Worm (Caenorhabditis elegans) whole organism, mixed stage, embryonic: ENCODE data around the gene jmjd-2.

Source experiments
- M03D4.4 ChIP-seq: sonication (generic microtip); optimal IDR thresholded peaks from 2 replicates; lab custom pipeline; 2017; ENCODE audit warnings: mild to moderate bottlenecking, missing genetic modification characterization, missing compliant biosample characterization
- bed-3 ChIP-seq: fragments of 200-800 bp; sonication (Bioruptor generic); optimal IDR thresholded peaks from 3 replicates; lab custom pipeline; 2018; ENCODE audit warnings: mild to moderate bottlenecking, missing genetic modification characterization, moderate library complexity, missing compliant biosample characterization
- blmp-1 ChIP-seq: fragments of 150-350 bp; optimal IDR thresholded peaks from 2 replicates; lab custom pipeline; 2014; ENCODE audit warnings: missing biosample characterization, missing genetic modification characterization
- ceh-39 ChIP-seq: fragments of 150-350 bp; optimal IDR thresholded peaks from 2 replicates; lab custom pipeline; 2014; ENCODE audit warnings: missing biosample characterization, missing genetic modification characterization
- ceh-43 ChIP-seq: fragments of 200-800 bp; sonication (Bioruptor generic); optimal IDR thresholded peaks from 2 replicates; lab custom pipeline; 2018; ENCODE audit warnings: mild to moderate bottlenecking, missing genetic modification characterization, moderate library complexity, missing compliant biosample characterization
- ceh-83 ChIP-seq: fragments of 200-800 bp; sonication (Bioruptor generic); optimal IDR thresholded peaks from 2 replicates; lab custom pipeline; 2018; ENCODE audit warnings: mild to moderate bottlenecking, missing genetic modification characterization, missing compliant biosample characterization
- ces-1 ChIP-seq: fragments of 150-350 bp; optimal IDR thresholded peaks from 2 replicates; lab custom pipeline; 2014; ENCODE audit warnings: missing biosample characterization, missing genetic modification reagents, missing genetic modification characterization
- cnd-1 ChIP-seq: fragments of 200-800 bp; sonication (Bioruptor generic); optimal IDR thresholded peaks from 2 replicates; lab custom pipeline; 2018; ENCODE audit warnings: mild to moderate bottlenecking, missing genetic modification characterization, missing compliant biosample characterization
- drap-1 ChIP-seq: fragments of 200-800 bp; sonication (Bioruptor generic); optimal IDR thresholded peaks from 3 replicates; lab custom pipeline; 2018; ENCODE audit warnings: mild to moderate bottlenecking, missing genetic modification characterization, missing compliant biosample characterization
- elt-1 ChIP-seq: sonication (generic microtip); optimal IDR thresholded peaks from 2 replicates; lab custom pipeline; 2017; ENCODE audit warnings: missing genetic modification characterization, mild to moderate bottlenecking, missing compliant biosample characterization, antibody characterized with exemption, moderate library complexity, borderline replicate concordance; ENCODE audit not compliant: insufficient read depth
- elt-3 ChIP-seq: fragments of 150-350 bp; optimal IDR thresholded peaks from 2 replicates; lab custom pipeline; 2014; ENCODE audit warnings: missing biosample characterization, missing genetic modification characterization
- flh-1 ChIP-seq: fragments of 200-800 bp; sonication (Bioruptor generic); optimal IDR thresholded peaks from 2 replicates; lab custom pipeline; 2018; ENCODE audit warnings: mild to moderate bottlenecking, missing genetic modification characterization, moderate library complexity, missing compliant biosample characterization
- ham-2 ChIP-seq: fragments of 200-800 bp; sonication (Bioruptor generic); optimal IDR thresholded peaks from 2 replicates; lab custom pipeline; 2018; ENCODE audit warnings: mild to moderate bottlenecking, missing genetic modification characterization, missing compliant biosample characterization
- hlh-1 ChIP-seq: fragments of 150-350 bp; optimal IDR thresholded peaks from 2 replicates; lab custom pipeline; 2014; ENCODE audit warnings: missing biosample characterization, missing genetic modification reagents, missing genetic modification characterization
- lin-13 ChIP-seq: fragments of 150-350 bp; optimal IDR thresholded peaks from 2 replicates; lab custom pipeline; 2014; ENCODE audit warnings: missing biosample characterization, missing genetic modification characterization
- lin-32 ChIP-seq: fragments of 200-800 bp; sonication (Bioruptor generic); optimal IDR thresholded peaks from 2 replicates; lab custom pipeline; 2018; ENCODE audit warnings: mild to moderate bottlenecking, missing genetic modification characterization, missing compliant biosample characterization
- lsy-2 ChIP-seq: fragments of 150-350 bp; optimal IDR thresholded peaks from 2 replicates; lab custom pipeline; 2014; ENCODE audit warnings: missing biosample characterization, missing genetic modification characterization
- mab-5 ChIP-seq: fragments of 150-350 bp; optimal IDR thresholded peaks from 2 replicates; lab custom pipeline; 2014; ENCODE audit warnings: missing biosample characterization, missing genetic modification characterization
- mep-1 ChIP-seq: fragments of 150-350 bp; optimal IDR thresholded peaks from 2 replicates; lab custom pipeline; 2017; ENCODE audit warnings: missing biosample characterization, missing genetic modification reagents, missing genetic modification characterization, inconsistent platforms
- mls-2 ChIP-seq: sonication (generic microtip); optimal IDR thresholded peaks from 2 replicates; lab custom pipeline; 2016; ENCODE audit warnings: mild to moderate bottlenecking, missing genetic modification characterization, moderate library complexity, missing compliant biosample characterization
- nhr-12 ChIP-seq: fragments of 150-350 bp; optimal IDR thresholded peaks from 2 replicates; lab custom pipeline; 2014; ENCODE audit warnings: missing biosample characterization, missing genetic modification characterization
- nhr-2 ChIP-seq: fragments of 150-350 bp; optimal IDR thresholded peaks from 2 replicates; lab custom pipeline; 2014; ENCODE audit warnings: missing biosample characterization, missing genetic modification characterization
- nhr-237 ChIP-seq: fragments of 150-350 bp; optimal IDR thresholded peaks from 2 replicates; lab custom pipeline; 2014; ENCODE audit warnings: missing biosample characterization, missing genetic modification characterization
- nhr-28 ChIP-seq: fragments of 150-350 bp; optimal IDR thresholded peaks from 2 replicates; lab custom pipeline; 2014; ENCODE audit warnings: missing biosample characterization, missing genetic modification characterization
- nhr-76 ChIP-seq: sonication (generic microtip); optimal IDR thresholded peaks from 2 replicates; lab custom pipeline; 2017; ENCODE audit warnings: missing biosample characterization, missing genetic modification characterization
- pha-4 ChIP-seq: fragments of 150-350 bp; optimal IDR thresholded peaks from 2 replicates; lab custom pipeline; 2018; ENCODE audit warnings: missing biosample characterization, missing genetic modification reagents, missing genetic modification characterization
- sem-2 ChIP-seq: fragments of 200-800 bp; sonication (Bioruptor generic); optimal IDR thresholded peaks from 2 replicates; lab custom pipeline; 2018; ENCODE audit warnings: mild to moderate bottlenecking, missing genetic modification characterization, missing compliant biosample characterization
- snpc-4 ChIP-seq: fragments of 150-350 bp; optimal IDR thresholded peaks from 2 replicates; lab custom pipeline; 2014; ENCODE audit warnings: missing biosample characterization, missing genetic modification characterization
- sptf-1 ChIP-seq: sonication (generic microtip); optimal IDR thresholded peaks from 2 replicates; lab custom pipeline; 2017; ENCODE audit warnings: mild to moderate bottlenecking, missing genetic modification characterization, moderate library complexity, missing compliant biosample characterization
- tbx-8 ChIP-seq: fragments of 200-800 bp; sonication (Bioruptor generic); optimal IDR thresholded peaks from 2 replicates; lab custom pipeline; 2018; ENCODE audit warnings: mild to moderate bottlenecking, missing genetic modification characterization, moderate library complexity, missing compliant biosample characterization
- unc-120 ChIP-seq: sonication (generic microtip); optimal IDR thresholded peaks from 2 replicates; lab custom pipeline; 2017; ENCODE audit warnings: missing genetic modification characterization, missing compliant biosample characterization; ENCODE audit not compliant: poor library complexity, severe bottlenecking
- unc-39 ChIP-seq: fragments of 150-350 bp; optimal IDR thresholded peaks from 2 replicates; lab custom pipeline; 2014; ENCODE audit warnings: missing biosample characterization, missing genetic modification characterization
- unc-62 ChIP-seq: fragments of 150-350 bp; optimal IDR thresholded peaks from 2 replicates; lab custom pipeline; 2014; ENCODE audit warnings: missing biosample characterization, missing genetic modification reagents, missing genetic modification characterization
- zip-8 ChIP-seq: fragments of 150-350 bp; optimal IDR thresholded peaks from 2 replicates; lab custom pipeline; 2014; ENCODE audit warnings: missing biosample characterization, missing genetic modification characterization
- ztf-11 ChIP-seq: fragments of 150-350 bp; optimal IDR thresholded peaks from 2 replicates; lab custom pipeline; 2014; ENCODE audit warnings: missing biosample characterization, missing genetic modification characterization

The jmjd-2 gene

ce11 chrII:14251400-14251940, 8.1 kb upstream of the jmjd-2 start (continued):
- peak; percentile 75 for TF ChIP-seq unc-120 (tag; lab: Kevin White, UChicago)
- peak; percentile 31 for TF ChIP-seq nhr-2
- peak; percentile 81 for TF ChIP-seq ceh-83
- TF ChIP-seq nhr-237 (tag; lab: Kevin White, UChicago), result peak; percentile 53
- peak; percentile 60 for TF ChIP-seq ceh-39 (tag; lab: Kevin White, UChicago)
- TF ChIP-seq lin-32 (GFP tag; lab: Kevin White, UChicago), result peak; percentile 85

- TF ChIP-seq mab-5 (no peak), flh-1 (GFP tag; lab: Kevin White, UChicago) (peak; percentile 53), ceh-43 (GFP tag; lab: Kevin White, UChicago) (no peak), M03D4.4 (tag; lab: Kevin White, UChicago) (peak; percentile 81), lin-13 (tag; lab: Kevin White, UChicago) (peak; percentile 84), mls-2 (tag; lab: Kevin White, UChicago) (peak; percentile 90), sptf-1 (tag; lab: Kevin White, UChicago) (peak; percentile 78), unc-39 (tag; lab: Kevin White, UChicago) (no peak), sem-2 (GFP tag; lab: Kevin White, UChicago) (peak; percentile 54), zip-8 (tag; lab: Kevin White, UChicago) (no peak), ces-1 (GFP tag; lab: Kevin White, UChicago) (peak; percentile 22), nhr-2 (no peak), ceh-83 (no peak), nhr-12 (no peak), ztf-11 (tag; lab: Kevin White, UChicago) (peak; percentile 41), hlh-1 (tag; lab: Kevin White, UChicago) (peak; percentile 62), bed-3 (peak; percentile 9), ceh-39 (tag; lab: Kevin White, UChicago) (no peak), nhr-237 (tag; lab: Kevin White, UChicago) (peak; percentile 65), lin-32 (GFP tag; lab: Kevin White, UChicago) (peak; percentile 50), mep-1 (peak; percentile 63), nhr-28 (no peak), unc-62 (peak; percentile 25), ham-2 (GFP tag; lab: Kevin White, UChicago) (peak; percentile 97), tbx-8 (GFP tag; lab: Kevin White, UChicago) (no peak), elt-1 (tag; lab: Kevin White, UChicago) (no peak), blmp-1 (no peak), lsy-2 (tag; lab: Kevin White, UChicago) (peak; percentile 26), unc-120 (tag; lab: Kevin White, UChicago) (peak; percentile 97), snpc-4 (tag; lab: Kevin White, UChicago) (no peak), drap-1 (GFP tag; lab: Kevin White, UChicago) (peak; percentile 83), elt-3 (no peak), pha-4 (tag; lab: Kevin White, UChicago) (peak; percentile 77), nhr-76 (tag; lab: Kevin White, UChicago) (peak; percentile 52), cnd-1 (peak; percentile 73)
Observed at ce11 chrII:14250147-14250965, 7.0 kb upstream of the jmjd-2 start, which contains the start of gene hmg-1.1. Gene hmg-1.1 (plus strand): TSS chrII:14250695.

ce11 chrII:14249489-14249888, 6.1 kb upstream of the jmjd-2 start:
- TF ChIP-seq snpc-4 (tag; lab: Kevin White, UChicago) (no peak), hlh-1 (tag; lab: Kevin White, UChicago) (peak; percentile 56), lin-13 (tag; lab: Kevin White, UChicago) (peak; percentile 50), nhr-28 (no peak), elt-1 (tag; lab: Kevin White, UChicago) (no peak), tbx-8 (GFP tag; lab: Kevin White, UChicago) (no peak), cnd-1 (peak; percentile 49), nhr-12 (no peak), mep-1 (peak; percentile 34), drap-1 (GFP tag; lab: Kevin White, UChicago) (peak; percentile 27), sem-2 (GFP tag; lab: Kevin White, UChicago) (peak; percentile 62), blmp-1 (no peak), flh-1 (GFP tag; lab: Kevin White, UChicago) (no peak), nhr-237 (tag; lab: Kevin White, UChicago) (no peak), sptf-1 (tag; lab: Kevin White, UChicago) (peak; percentile 46), nhr-76 (tag; lab: Kevin White, UChicago) (peak; percentile 22), ceh-39 (tag; lab: Kevin White, UChicago) (no peak), unc-62 (no peak), lsy-2 (tag; lab: Kevin White, UChicago) (peak; percentile 17), ham-2 (GFP tag; lab: Kevin White, UChicago) (no peak), nhr-2 (no peak), elt-3 (no peak), ceh-43 (GFP tag; lab: Kevin White, UChicago) (no peak), M03D4.4 (tag; lab: Kevin White, UChicago) (peak; percentile 21), pha-4 (tag; lab: Kevin White, UChicago) (peak; percentile 14), ces-1 (GFP tag; lab: Kevin White, UChicago) (peak; percentile 31), unc-120 (tag; lab: Kevin White, UChicago) (no peak), bed-3 (no peak), mls-2 (tag; lab: Kevin White, UChicago) (no peak), unc-39 (tag; lab: Kevin White, UChicago) (no peak), mab-5 (no peak), ztf-11 (tag; lab: Kevin White, UChicago) (peak; percentile 49), ceh-83 (peak; percentile 36), zip-8 (tag; lab: Kevin White, UChicago) (no peak), lin-32 (GFP tag; lab: Kevin White, UChicago) (peak; percentile 26)
